Fruit fly (Drosophila melanogaster) whole organism, prepupa: Measurements from ENCODE around the gene CG15296.

Experiments used
- CG11762 ChIP-seq: fragments of 200-800 bp; sonication (Bioruptor generic); optimal IDR thresholded peaks from 3 replicates; lab custom pipeline; 2016; ENCODE audit warnings: missing biosample characterization, missing genetic modification characterization; ENCODE audit not compliant: insufficient read depth
- svp ChIP-seq: fragments of 200-800 bp; sonication (Bioruptor generic); peaks from one replicate; lab custom pipeline; 2016; ENCODE audit warnings: missing biosample characterization, missing genetic modification characterization

DNA sequence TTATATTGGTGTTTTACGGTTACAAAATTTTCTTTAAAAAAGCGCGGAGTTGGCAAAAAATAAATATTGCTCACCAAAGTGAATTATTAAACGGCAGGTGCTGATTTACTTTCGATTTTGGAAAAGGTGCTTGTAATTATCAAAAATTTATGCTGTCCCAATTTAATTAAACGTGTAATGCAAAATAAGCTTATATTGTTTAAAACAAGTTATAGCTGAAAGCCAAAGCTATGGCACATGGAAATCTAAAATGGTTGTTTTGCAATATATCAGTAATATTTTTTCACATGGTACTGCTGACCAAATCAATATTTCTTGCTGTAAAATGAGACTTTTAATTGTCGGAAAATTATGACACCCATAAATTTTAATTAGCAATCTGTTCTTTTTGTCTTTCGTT lies 19.8 kb upstream of the CG15296 start:
- TF ChIP-seq svp (GFP tag; lab: Kevin White, UChicago): no peak
- TF ChIP-seq CG11762: no peak
